Fruit fly (Drosophila melanogaster): ENCODE measurements around the gene CG33509.

- TF ChIP-seq HLH106 (tag; optimal IDR thresholded peaks at IDR 0.05) = no peak
- no peak for TF ChIP-seq Dfd (GFP tag; optimal IDR thresholded peaks at IDR 0.05)
- TF ChIP-seq fru (GFP tag; optimal IDR thresholded peaks at IDR 0.05) = peak; percentile 40
- peak; percentile 20 for TF ChIP-seq br (GFP tag; optimal IDR thresholded peaks at IDR 0.05)
- TF ChIP-seq Mio (GFP tag; optimal IDR thresholded peaks at IDR 0.05) = no peak
- TF ChIP-seq psq (GFP tag; optimal IDR thresholded peaks at IDR 0.05) = no peak
- TF ChIP-seq foxo (GFP tag; optimal IDR thresholded peaks at IDR 0.05) = no peak
- peak; percentile 37 for TF ChIP-seq Sp1 (GFP tag; optimal IDR thresholded peaks at IDR 0.05)
- peak; percentile 31 for TF ChIP-seq h (GFP tag; optimal IDR thresholded peaks at IDR 0.05)
- no peak for TF ChIP-seq lola (GFP tag; optimal IDR thresholded peaks at IDR 0.05)
- no peak for TF ChIP-seq usp (GFP tag; optimal IDR thresholded peaks at IDR 0.05)
Observed at dm6 chr2L:21108759-21109282, 22.5 kb upstream of the CG33509 start.

Data from whole organism, wandering third instar larva.